Worm (Caenorhabditis elegans) whole organism, mixed stage, embryonic: ENCODE data around the gene cpna-4.

Experiments used
- M03D4.4 ChIP-seq: sonication (generic microtip); optimal IDR thresholded peaks from 2 replicates; lab custom pipeline; 2017; ENCODE audit warnings: mild to moderate bottlenecking, missing genetic modification characterization, missing compliant biosample characterization
- bed-3 ChIP-seq: fragments of 200-800 bp; sonication (Bioruptor generic); optimal IDR thresholded peaks from 3 replicates; lab custom pipeline; 2018; ENCODE audit warnings: mild to moderate bottlenecking, missing genetic modification characterization, moderate library complexity, missing compliant biosample characterization
- blmp-1 ChIP-seq: fragments of 150-350 bp; optimal IDR thresholded peaks from 2 replicates; lab custom pipeline; 2014; ENCODE audit warnings: missing biosample characterization, missing genetic modification characterization
- ceh-39 ChIP-seq: fragments of 150-350 bp; optimal IDR thresholded peaks from 2 replicates; lab custom pipeline; 2014; ENCODE audit warnings: missing biosample characterization, missing genetic modification characterization
- ceh-83 ChIP-seq: fragments of 200-800 bp; sonication (Bioruptor generic); optimal IDR thresholded peaks from 2 replicates; lab custom pipeline; 2018; ENCODE audit warnings: mild to moderate bottlenecking, missing genetic modification characterization, missing compliant biosample characterization
- cnd-1 ChIP-seq: fragments of 200-800 bp; sonication (Bioruptor generic); optimal IDR thresholded peaks from 2 replicates; lab custom pipeline; 2018; ENCODE audit warnings: mild to moderate bottlenecking, missing genetic modification characterization, missing compliant biosample characterization
- drap-1 ChIP-seq: fragments of 200-800 bp; sonication (Bioruptor generic); optimal IDR thresholded peaks from 3 replicates; lab custom pipeline; 2018; ENCODE audit warnings: mild to moderate bottlenecking, missing genetic modification characterization, missing compliant biosample characterization
- elt-1 ChIP-seq: sonication (generic microtip); optimal IDR thresholded peaks from 2 replicates; lab custom pipeline; 2017; ENCODE audit warnings: missing genetic modification characterization, mild to moderate bottlenecking, missing compliant biosample characterization, antibody characterized with exemption, moderate library complexity, borderline replicate concordance; ENCODE audit not compliant: insufficient read depth
- elt-3 ChIP-seq: fragments of 150-350 bp; optimal IDR thresholded peaks from 2 replicates; lab custom pipeline; 2014; ENCODE audit warnings: missing biosample characterization, missing genetic modification characterization
- flh-1 ChIP-seq: fragments of 200-800 bp; sonication (Bioruptor generic); optimal IDR thresholded peaks from 2 replicates; lab custom pipeline; 2018; ENCODE audit warnings: mild to moderate bottlenecking, missing genetic modification characterization, moderate library complexity, missing compliant biosample characterization
- ham-2 ChIP-seq: fragments of 200-800 bp; sonication (Bioruptor generic); optimal IDR thresholded peaks from 2 replicates; lab custom pipeline; 2018; ENCODE audit warnings: mild to moderate bottlenecking, missing genetic modification characterization, missing compliant biosample characterization
- hlh-1 ChIP-seq: fragments of 150-350 bp; optimal IDR thresholded peaks from 2 replicates; lab custom pipeline; 2014; ENCODE audit warnings: missing biosample characterization, missing genetic modification reagents, missing genetic modification characterization
- lin-13 ChIP-seq: fragments of 150-350 bp; optimal IDR thresholded peaks from 2 replicates; lab custom pipeline; 2014; ENCODE audit warnings: missing biosample characterization, missing genetic modification characterization
- lsy-2 ChIP-seq: fragments of 150-350 bp; optimal IDR thresholded peaks from 2 replicates; lab custom pipeline; 2014; ENCODE audit warnings: missing biosample characterization, missing genetic modification characterization
- mab-5 ChIP-seq: fragments of 150-350 bp; optimal IDR thresholded peaks from 2 replicates; lab custom pipeline; 2014; ENCODE audit warnings: missing biosample characterization, missing genetic modification characterization
- mep-1 ChIP-seq: fragments of 150-350 bp; optimal IDR thresholded peaks from 2 replicates; lab custom pipeline; 2017; ENCODE audit warnings: missing biosample characterization, missing genetic modification reagents, missing genetic modification characterization, inconsistent platforms
- mls-2 ChIP-seq: sonication (generic microtip); optimal IDR thresholded peaks from 2 replicates; lab custom pipeline; 2016; ENCODE audit warnings: mild to moderate bottlenecking, missing genetic modification characterization, moderate library complexity, missing compliant biosample characterization
- nhr-12 ChIP-seq: fragments of 150-350 bp; optimal IDR thresholded peaks from 2 replicates; lab custom pipeline; 2014; ENCODE audit warnings: missing biosample characterization, missing genetic modification characterization
- nhr-2 ChIP-seq: fragments of 150-350 bp; optimal IDR thresholded peaks from 2 replicates; lab custom pipeline; 2014; ENCODE audit warnings: missing biosample characterization, missing genetic modification characterization
- nhr-237 ChIP-seq: fragments of 150-350 bp; optimal IDR thresholded peaks from 2 replicates; lab custom pipeline; 2014; ENCODE audit warnings: missing biosample characterization, missing genetic modification characterization
- nhr-28 ChIP-seq: fragments of 150-350 bp; optimal IDR thresholded peaks from 2 replicates; lab custom pipeline; 2014; ENCODE audit warnings: missing biosample characterization, missing genetic modification characterization
- nhr-76 ChIP-seq: sonication (generic microtip); optimal IDR thresholded peaks from 2 replicates; lab custom pipeline; 2017; ENCODE audit warnings: missing biosample characterization, missing genetic modification characterization
- pha-4 ChIP-seq: fragments of 150-350 bp; optimal IDR thresholded peaks from 2 replicates; lab custom pipeline; 2018; ENCODE audit warnings: missing biosample characterization, missing genetic modification reagents, missing genetic modification characterization
- snpc-4 ChIP-seq: fragments of 150-350 bp; optimal IDR thresholded peaks from 2 replicates; lab custom pipeline; 2014; ENCODE audit warnings: missing biosample characterization, missing genetic modification characterization
- sptf-1 ChIP-seq: sonication (generic microtip); optimal IDR thresholded peaks from 2 replicates; lab custom pipeline; 2017; ENCODE audit warnings: mild to moderate bottlenecking, missing genetic modification characterization, moderate library complexity, missing compliant biosample characterization
- tbx-8 ChIP-seq: fragments of 200-800 bp; sonication (Bioruptor generic); optimal IDR thresholded peaks from 2 replicates; lab custom pipeline; 2018; ENCODE audit warnings: mild to moderate bottlenecking, missing genetic modification characterization, moderate library complexity, missing compliant biosample characterization
- unc-120 ChIP-seq: sonication (generic microtip); optimal IDR thresholded peaks from 2 replicates; lab custom pipeline; 2017; ENCODE audit warnings: missing genetic modification characterization, missing compliant biosample characterization; ENCODE audit not compliant: poor library complexity, severe bottlenecking
- unc-39 ChIP-seq: fragments of 150-350 bp; optimal IDR thresholded peaks from 2 replicates; lab custom pipeline; 2014; ENCODE audit warnings: missing biosample characterization, missing genetic modification characterization
- unc-62 ChIP-seq: fragments of 150-350 bp; optimal IDR thresholded peaks from 2 replicates; lab custom pipeline; 2014; ENCODE audit warnings: missing biosample characterization, missing genetic modification reagents, missing genetic modification characterization
- zip-8 ChIP-seq: fragments of 150-350 bp; optimal IDR thresholded peaks from 2 replicates; lab custom pipeline; 2014; ENCODE audit warnings: missing biosample characterization, missing genetic modification characterization
- ztf-11 ChIP-seq: fragments of 150-350 bp; optimal IDR thresholded peaks from 2 replicates; lab custom pipeline; 2014; ENCODE audit warnings: missing biosample characterization, missing genetic modification characterization

Gene cpna-4

ce11 chrIV:15328092-15328491, 33.3 kb upstream of the cpna-4 start, which contains the start of gene tbx-40:
tbx-40 (minus strand) TSS chrIV:15328192.
- TF ChIP-seq hlh-1 (no peak), snpc-4 (no peak), cnd-1 (tag; lab: Kevin White, UChicago) (no peak), blmp-1 (tag; lab: Kevin White, UChicago) (no peak), unc-120 (tag; lab: Kevin White, UChicago) (no peak), lsy-2 (tag; lab: Kevin White, UChicago) (no peak), elt-3 (tag; lab: Kevin White, UChicago) (no peak), ceh-83 (GFP tag; lab: Kevin White, UChicago) (no peak), elt-1 (tag; lab: Kevin White, UChicago) (no peak), mep-1 (tag; lab: Kevin White, UChicago) (no peak), tbx-8 (GFP tag; lab: Kevin White, UChicago) (no peak), ztf-11 (no peak), nhr-12 (tag; lab: Kevin White, UChicago) (no peak), flh-1 (no peak), nhr-2 (tag; lab: Kevin White, UChicago) (no peak)

- TF ChIP-seq elt-3 (tag; lab: Kevin White, UChicago) (no peak), blmp-1 (tag; lab: Kevin White, UChicago) (no peak), zip-8 (tag; lab: Kevin White, UChicago) (no peak), mab-5 (tag; lab: Kevin White, UChicago) (no peak), nhr-28 (tag; lab: Kevin White, UChicago) (no peak), nhr-76 (tag; lab: Kevin White, UChicago) (no peak), mep-1 (tag; lab: Kevin White, UChicago) (no peak), cnd-1 (tag; lab: Kevin White, UChicago) (no peak), mls-2 (tag; lab: Kevin White, UChicago) (no peak), hlh-1 (no peak), tbx-8 (GFP tag; lab: Kevin White, UChicago) (no peak), M03D4.4 (no peak), lin-13 (no peak), ceh-83 (GFP tag; lab: Kevin White, UChicago) (no peak), snpc-4 (no peak), nhr-12 (tag; lab: Kevin White, UChicago) (no peak), flh-1 (no peak), ceh-39 (tag; lab: Kevin White, UChicago) (no peak), pha-4 (tag; lab: Kevin White, UChicago) (no peak)
- TF ChIP-seq, all 35 proteins: peak for 0
Observed at ce11 chrIV:15336778-15337177, 24.6 kb upstream of the cpna-4 start, which contains the start of gene irld-59. irld-59 (plus strand) TSS chrIV:15337078.

- TF ChIP-seq nhr-12 (tag; lab: Kevin White, UChicago): no peak
- no peak for TF ChIP-seq ham-2 (GFP tag; lab: Kevin White, UChicago)
- TF ChIP-seq snpc-4: no peak
- TF ChIP-seq M03D4.4: no peak
- no peak for TF ChIP-seq ceh-39 (tag; lab: Kevin White, UChicago)
- TF ChIP-seq bed-3 (GFP tag; lab: Kevin White, UChicago): no peak
- no peak for TF ChIP-seq elt-3 (tag; lab: Kevin White, UChicago)
- TF ChIP-seq drap-1 (GFP tag; lab: Kevin White, UChicago): no peak
- TF ChIP-seq lin-13: no peak
- no peak for TF ChIP-seq nhr-237 (tag; lab: Kevin White, UChicago)
- TF ChIP-seq unc-62: no peak
- no peak for TF ChIP-seq nhr-76 (tag; lab: Kevin White, UChicago)
- TF ChIP-seq mab-5 (tag; lab: Kevin White, UChicago): no peak
- TF ChIP-seq pha-4 (tag; lab: Kevin White, UChicago): no peak
- no peak for TF ChIP-seq blmp-1 (tag; lab: Kevin White, UChicago)
Observed at ce11 chrIV:15361884-15362283, 540 bp downstream of the cpna-4 start.

- TF ChIP-seq pha-4 (tag; lab: Kevin White, UChicago) (no peak), drap-1 (GFP tag; lab: Kevin White, UChicago) (no peak), snpc-4 (no peak), nhr-237 (tag; lab: Kevin White, UChicago) (no peak), nhr-12 (tag; lab: Kevin White, UChicago) (no peak), unc-39 (tag; lab: Kevin White, UChicago) (no peak), ham-2 (GFP tag; lab: Kevin White, UChicago) (no peak), hlh-1 (no peak), ztf-11 (no peak), sptf-1 (no peak), ceh-39 (tag; lab: Kevin White, UChicago) (no peak), elt-1 (tag; lab: Kevin White, UChicago) (no peak), mab-5 (tag; lab: Kevin White, UChicago) (no peak), unc-62 (no peak)
- TF ChIP-seq, all 35 proteins: peak for 0
Observed at ce11 chrIV:15377473-15377872, 16.1 kb downstream of the cpna-4 start.
